Fruit fly (Drosophila melanogaster): Measurements from ENCODE around the gene Gpdh3.
A peak's percentile ranks its signal among the peaks of the same experiment; 100 is the strongest.

The Gpdh3 gene

dm6 chr3R:22351396-22351795 is 30.4 kb upstream of the Gpdh3 start, which contains the start of gene rdhB:
Gene rdhB (plus strand): TSS chr3R:22351696.
- TF ChIP-seq CG4496 (GFP tag; IDR thresholded peaks at IDR 0.05) = no peak
- TF ChIP-seq CG15710 (tag; optimal IDR thresholded peaks at IDR 0.05) = no peak

- TF ChIP-seq CG34367 (tag; optimal IDR thresholded peaks at IDR 0.05) (no peak), Snoo (tag; optimal IDR thresholded peaks at IDR 0.05) (peak; percentile 8), EcR (GFP tag; optimal IDR thresholded peaks at IDR 0.05) (peak; percentile 79), CG15710 (tag; optimal IDR thresholded peaks at IDR 0.05) (no peak)
Observed at dm6 chr3R:22356464-22357410, 25.1 kb upstream of the Gpdh3 start, which contains the start of gene Sar1. Gene Sar1 (plus strand): TSS chr3R:22356685.

- TF ChIP-seq D1 (tag; optimal IDR thresholded peaks at IDR 0.05) = no peak
- no peak for TF ChIP-seq rn (GFP tag; IDR thresholded peaks at IDR 0.05)
- no peak for TF ChIP-seq CG12605 (GFP tag; IDR thresholded peaks at IDR 0.05)
- TF ChIP-seq CG8159 (tag; optimal IDR thresholded peaks at IDR 0.05) = no peak
- TF ChIP-seq Pif1A (GFP tag; optimal IDR thresholded peaks at IDR 0.05) = no peak
- TF ChIP-seq CG17806 (tag; optimal IDR thresholded peaks at IDR 0.05) = no peak
- TF ChIP-seq CG4496 (GFP tag; IDR thresholded peaks at IDR 0.05) = no peak
- TF ChIP-seq CG15710 (tag; optimal IDR thresholded peaks at IDR 0.05) = no peak
- no peak for TF ChIP-seq CG8301 (tag; optimal IDR thresholded peaks at IDR 0.05)
- no peak for TF ChIP-seq Snoo (tag; optimal IDR thresholded peaks at IDR 0.05)
- no peak for TF ChIP-seq EcR (GFP tag; optimal IDR thresholded peaks at IDR 0.05)
- no peak for TF ChIP-seq CG34367 (tag; optimal IDR thresholded peaks at IDR 0.05)
- TF ChIP-seq CG14655 (GFP tag; optimal IDR thresholded peaks at IDR 0.05) = no peak
- TF ChIP-seq CG10348 (GFP tag; IDR thresholded peaks at IDR 0.05) = no peak
Observed at dm6 chr3R:22357942-22358341, 23.9 kb upstream of the Gpdh3 start.

- no peak for TF ChIP-seq CG13204 (GFP tag; optimal IDR thresholded peaks at IDR 0.05)
- TF ChIP-seq CG15710 (tag; optimal IDR thresholded peaks at IDR 0.05) = peak; percentile 75
- peak; percentile 78 for TF ChIP-seq CG14655 (GFP tag; optimal IDR thresholded peaks at IDR 0.05)
- TF ChIP-seq EcR (GFP tag; optimal IDR thresholded peaks at IDR 0.05) = peak; percentile 48
- TF ChIP-seq CG4496 (GFP tag; IDR thresholded peaks at IDR 0.05) = peak; percentile 95
- peak; percentile 69 for TF ChIP-seq gl (tag; optimal IDR thresholded peaks at IDR 0.05)
- TF ChIP-seq CG32121 (GFP tag; IDR thresholded peaks at IDR 0.05) = peak; percentile 90
- peak; percentile 87 for TF ChIP-seq CG12605 (GFP tag; IDR thresholded peaks at IDR 0.05)
- peak; percentile 83 for TF ChIP-seq CG8159 (tag; optimal IDR thresholded peaks at IDR 0.05)
- peak; percentile 94 for TF ChIP-seq Ets98B (GFP tag; IDR thresholded peaks at IDR 0.05)
- peak; percentile 78 for TF ChIP-seq CG8301 (tag; optimal IDR thresholded peaks at IDR 0.05)
- peak; percentile 79 for TF ChIP-seq Pif1B (GFP tag; optimal IDR thresholded peaks at IDR 0.05)
- TF ChIP-seq CG10348 (GFP tag; IDR thresholded peaks at IDR 0.05) = peak; percentile 49; the same call in 1 of the 2 replicates
- TF ChIP-seq rn (GFP tag; IDR thresholded peaks at IDR 0.05) = peak; percentile 76
- TF ChIP-seq fd96Ca (GFP tag; IDR thresholded peaks at IDR 0.05) = peak; percentile 89
- TF ChIP-seq D1 (tag; optimal IDR thresholded peaks at IDR 0.05) = no peak
- TF ChIP-seq CG9948 (tag; optimal IDR thresholded peaks at IDR 0.05) = peak; percentile 75
- peak; percentile 78 for TF ChIP-seq CG34367 (tag; optimal IDR thresholded peaks at IDR 0.05)
- TF ChIP-seq Pif1A (GFP tag; optimal IDR thresholded peaks at IDR 0.05) = peak; percentile 76
- peak; percentile 83 for TF ChIP-seq CG17806 (tag; optimal IDR thresholded peaks at IDR 0.05)
- TF ChIP-seq Snoo (tag; optimal IDR thresholded peaks at IDR 0.05) = peak; percentile 20
Observed at dm6 chr3R:22358810-22359209, 23.0 kb upstream of the Gpdh3 start.

dm6 chr3R:22362218-22362907 is 19.5 kb upstream of the Gpdh3 start, which contains the start of the genes JMJD6, CG7071 and Muted:
Gene JMJD6 (minus strand): TSS chr3R:22362371.
Gene CG7071 (plus strand): TSS chr3R:22362620.
Gene Muted (plus strand): TSS chr3R:22362620.
- TF ChIP-seq CG9948 (tag; optimal IDR thresholded peaks at IDR 0.05) = peak; percentile 74
- TF ChIP-seq EcR (GFP tag; optimal IDR thresholded peaks at IDR 0.05) = no peak
- no peak for TF ChIP-seq CG13204 (GFP tag; optimal IDR thresholded peaks at IDR 0.05)
- no peak for TF ChIP-seq D1 (tag; optimal IDR thresholded peaks at IDR 0.05)
- peak; percentile 36; the same call in 1 of the 2 replicates for TF ChIP-seq CG12605 (GFP tag; IDR thresholded peaks at IDR 0.05)
- peak; percentile 65 for TF ChIP-seq CG34367 (tag; optimal IDR thresholded peaks at IDR 0.05)
- peak; percentile 83 for TF ChIP-seq CG14655 (GFP tag; optimal IDR thresholded peaks at IDR 0.05)
- peak; percentile 77 for TF ChIP-seq CG8301 (tag; optimal IDR thresholded peaks at IDR 0.05)
- peak; percentile 87; the same call in 2 of the 3 replicates for TF ChIP-seq fd96Ca (GFP tag; IDR thresholded peaks at IDR 0.05)
- TF ChIP-seq Snoo (tag; optimal IDR thresholded peaks at IDR 0.05) = peak; percentile 73
- TF ChIP-seq rn (GFP tag; IDR thresholded peaks at IDR 0.05) = peak; percentile 82
- TF ChIP-seq CG15710 (tag; optimal IDR thresholded peaks at IDR 0.05) = peak; percentile 81
- peak; percentile 43 for TF ChIP-seq gl (tag; optimal IDR thresholded peaks at IDR 0.05)
- peak; percentile 94 for TF ChIP-seq CG4496 (GFP tag; IDR thresholded peaks at IDR 0.05)
- peak; percentile 85 for TF ChIP-seq Ets98B (GFP tag; IDR thresholded peaks at IDR 0.05)
- no peak; the same call in 1 of the 2 replicates for TF ChIP-seq CG10348 (GFP tag; IDR thresholded peaks at IDR 0.05)
- TF ChIP-seq CG17806 (tag; optimal IDR thresholded peaks at IDR 0.05) = peak; percentile 83
- TF ChIP-seq CG8159 (tag; optimal IDR thresholded peaks at IDR 0.05) = peak; percentile 78
- TF ChIP-seq CG32121 (GFP tag; IDR thresholded peaks at IDR 0.05) = peak; percentile 85
- peak; percentile 74 for TF ChIP-seq Pif1B (GFP tag; optimal IDR thresholded peaks at IDR 0.05)
- TF ChIP-seq Pif1A (GFP tag; optimal IDR thresholded peaks at IDR 0.05) = peak; percentile 87
